Fruit fly (Drosophila melanogaster) whole organism, embryonic: ENCODE results near the gene CG9503.

Source experiments
- Adf1 ChIP-seq: fragments of 200-800 bp; sonication (Bioruptor generic); IDR thresholded peaks from 2 replicates; pipeline ENCODE4 v1.3.6; 2022; ENCODE audit warnings: missing biosample characterization, missing genetic modification characterization
- Atf3 ChIP-seq: fragments of 200-800 bp; sonication (Bioruptor generic); optimal IDR thresholded peaks from 3 replicates; lab custom pipeline; 2016; ENCODE audit warnings: missing biosample characterization, missing genetic modification characterization
- CG11504 ChIP-seq: fragments of 200-800 bp; sonication (Bioruptor generic); optimal IDR thresholded peaks from 3 replicates; lab custom pipeline; 2019; ENCODE audit warnings: missing biosample characterization, mild to moderate bottlenecking, missing genetic modification characterization, moderate library complexity
- CG11560 ChIP-seq: fragments of 200-800 bp; sonication (Bioruptor generic); IDR thresholded peaks from 3 replicates; pipeline ENCODE4 v1.3.6; 2022; ENCODE audit warnings: missing biosample characterization, missing genetic modification characterization
- CG14014 ChIP-seq: fragments of 200-800 bp; sonication (Bioruptor generic); IDR thresholded peaks from 2 replicates; pipeline ENCODE4 v1.3.6; 2022; ENCODE audit warnings: missing biosample characterization, missing genetic modification characterization
- CG14860 ChIP-seq: fragments of 200-800 bp; sonication (Bioruptor generic); IDR thresholded peaks from 3 replicates; pipeline ENCODE4 v1.3.6; 2022; ENCODE audit warnings: missing biosample characterization, missing genetic modification characterization; ENCODE audit not compliant: partially characterized antibody
- CG15269 ChIP-seq: fragments of 200-800 bp; sonication (Bioruptor generic); optimal IDR thresholded peaks from 2 replicates; lab custom pipeline; 2018; ENCODE audit warnings: missing biosample characterization, mild to moderate bottlenecking, missing genetic modification characterization, moderate library complexity
- CG15479 ChIP-seq: fragments of 200-800 bp; sonication (Bioruptor generic); optimal IDR thresholded peaks from 3 replicates; lab custom pipeline; 2019; ENCODE audit warnings: missing biosample characterization, mild to moderate bottlenecking, missing genetic modification characterization, moderate library complexity
- CG18011 ChIP-seq: fragments of 200-800 bp; sonication (Bioruptor generic); optimal IDR thresholded peaks from 2 replicates; lab custom pipeline; 2017; ENCODE audit warnings: missing biosample characterization, missing genetic modification characterization, mild to moderate bottlenecking, moderate library complexity, missing genotype
- CG1832 ChIP-seq: fragments of 200-800 bp; sonication (Bioruptor generic); optimal IDR thresholded peaks from 2 replicates; lab custom pipeline; 2017; ENCODE audit warnings: missing biosample characterization, mild to moderate bottlenecking, missing genetic modification characterization, inconsistent platforms
- CG2678 ChIP-seq: fragments of 200-800 bp; sonication (Bioruptor generic); optimal IDR thresholded peaks from 3 replicates; lab custom pipeline; 2019; ENCODE audit warnings: missing biosample characterization, mild to moderate bottlenecking, missing genetic modification characterization, moderate library complexity
- CG43689 ChIP-seq: fragments of 200-800 bp; sonication (Bioruptor generic); IDR thresholded peaks from 2 replicates; pipeline ENCODE4 v1.3.6; 2022; ENCODE audit warnings: missing biosample characterization, missing genetic modification characterization
- CG4424 ChIP-seq: fragments of 200-800 bp; sonication (Bioruptor generic); optimal IDR thresholded peaks from 3 replicates; lab custom pipeline; 2016; ENCODE audit warnings: missing biosample characterization, missing genetic modification characterization
- CG5180 ChIP-seq: fragments of 200-800 bp; sonication (Bioruptor generic); optimal IDR thresholded peaks from 3 replicates; lab custom pipeline; 2017; ENCODE audit warnings: missing biosample characterization, missing genetic modification characterization, mild to moderate bottlenecking, moderate library complexity, missing genetic modification reagents
- CG6272 ChIP-seq: fragments of 200-800 bp; sonication (Bioruptor generic); IDR thresholded peaks from 2 replicates; pipeline ENCODE4 v1.3.6; 2022; ENCODE audit warnings: missing biosample characterization, missing genetic modification characterization
- CG7357 ChIP-seq: fragments of 200-800 bp; sonication (Bioruptor generic); IDR thresholded peaks from 3 replicates; pipeline ENCODE4 v1.3.6; 2022; ENCODE audit warnings: missing biosample characterization, missing genetic modification characterization
- CG8478 ChIP-seq: fragments of >200 bp; optimal IDR thresholded peaks from 2 replicates; lab custom pipeline; 2018
- Dad ChIP-seq: fragments of 200-800 bp; sonication (Bioruptor generic); optimal IDR thresholded peaks from 3 replicates; lab custom pipeline; 2016; ENCODE audit warnings: missing biosample characterization, missing genetic modification characterization
- Drgx ChIP-seq: fragments of 200-800 bp; sonication (Bioruptor generic); IDR thresholded peaks from 2 replicates; pipeline ENCODE4 v1.3.6; 2022; ENCODE audit warnings: missing biosample characterization, missing genetic modification characterization
- HHEX ChIP-seq: fragments of 200-800 bp; sonication (Bioruptor generic); optimal IDR thresholded peaks from 3 replicates; lab custom pipeline; 2017; ENCODE audit warnings: missing biosample characterization, mild to moderate bottlenecking, missing genetic modification characterization, missing genetic modification reagents
- HLHmδ ChIP-seq: fragments of 200-800 bp; sonication (Bioruptor generic); optimal IDR thresholded peaks from 2 replicates; lab custom pipeline; 2018; ENCODE audit warnings: missing biosample characterization, mild to moderate bottlenecking, missing genetic modification characterization, moderate library complexity
- Hey ChIP-seq: fragments of 200-800 bp; sonication (Bioruptor generic); optimal IDR thresholded peaks from 3 replicates; lab custom pipeline; 2018; ENCODE audit warnings: missing biosample characterization, mild to moderate bottlenecking, missing genetic modification characterization
- Hr51 ChIP-seq, 2 experiments: fragments of 200-800 bp; sonication (Bioruptor generic); optimal IDR thresholded peaks; 2 replicates in 1 of 2; 3 replicates in 1 of 2; lab custom pipeline; 2016 to 2018; ENCODE audit warnings: missing biosample characterization in 2 of 2, missing genetic modification characterization in 2 of 2, mild to moderate bottlenecking in 1 of 2, moderate library complexity in 1 of 2
- Lpt ChIP-seq: fragments of >200 bp; optimal IDR thresholded peaks from 2 replicates; lab custom pipeline; 2018; ENCODE audit warnings: missing biosample characterization, missing genetic modification characterization
- Med ChIP-seq: fragments of 200-800 bp; sonication (Bioruptor generic); peaks from one replicate; lab custom pipeline; 2016; ENCODE audit warnings: missing biosample characterization, missing genetic modification characterization, mild to moderate bottlenecking, inconsistent platforms, moderate library complexity
- NK7.1 ChIP-seq: fragments of 200-800 bp; sonication (Bioruptor generic); optimal IDR thresholded peaks from 3 replicates; lab custom pipeline; 2016; ENCODE audit warnings: missing biosample characterization, missing genetic modification characterization
- Nf-YB ChIP-seq: fragments of 200-800 bp; sonication (Bioruptor generic); optimal IDR thresholded peaks from 3 replicates; lab custom pipeline; 2019; ENCODE audit warnings: missing biosample characterization, mild to moderate bottlenecking, missing genetic modification characterization, moderate library complexity
- Sox102F ChIP-seq: fragments of 200-800 bp; sonication (Bioruptor generic); optimal IDR thresholded peaks from 2 replicates; lab custom pipeline; 2018; ENCODE audit warnings: missing biosample characterization, mild to moderate bottlenecking, missing genetic modification characterization, moderate library complexity
- Stat92E ChIP-seq, 3 experiments: fragments of >200 bp in 2 of 3; fragments of 200-800 bp in 1 of 3; sonication (Bioruptor generic) in 1 of 3; optimal IDR thresholded peaks; 2 replicates each; lab custom pipeline; 2017 to 2019; ENCODE audit warnings: missing biosample characterization in 3 of 3, missing genetic modification characterization in 3 of 3, mild to moderate bottlenecking in 1 of 3, moderate library complexity in 1 of 3
- dmrt99B ChIP-seq: fragments of 200-800 bp; sonication (Bioruptor generic); optimal IDR thresholded peaks from 2 replicates; lab custom pipeline; 2018; ENCODE audit warnings: missing biosample characterization, mild to moderate bottlenecking, missing genetic modification characterization, moderate library complexity
- eve ChIP-seq, 2 experiments: fragments of >200 bp; optimal IDR thresholded peaks; 2 replicates each; lab custom pipeline; 2017; ENCODE audit warnings: missing biosample characterization in 2 of 2, missing genetic modification characterization in 2 of 2
- fd3F ChIP-seq: fragments of 200-800 bp; sonication (Bioruptor generic); optimal IDR thresholded peaks from 2 replicates; lab custom pipeline; 2018; ENCODE audit warnings: missing biosample characterization, mild to moderate bottlenecking, missing genetic modification characterization, moderate library complexity
- gem ChIP-seq: fragments of 200-800 bp; sonication (Bioruptor generic); optimal IDR thresholded peaks from 2 replicates; lab custom pipeline; 2019; ENCODE audit warnings: missing biosample characterization, mild to moderate bottlenecking, missing genetic modification characterization, moderate library complexity
- grau ChIP-seq: fragments of 200-800 bp; optimal IDR thresholded peaks from 3 replicates; lab custom pipeline; 2019; ENCODE audit warnings: missing biosample characterization, mild to moderate bottlenecking, missing genetic modification characterization, moderate library complexity
- gro ChIP-seq: fragments of 200-800 bp; sonication (Bioruptor generic); optimal IDR thresholded peaks from 2 replicates; lab custom pipeline; 2016; ENCODE audit warnings: missing biosample characterization, missing genetic modification characterization
- gt ChIP-seq: fragments of 200-800 bp; sonication (Bioruptor generic); IDR thresholded peaks from 2 replicates; pipeline ENCODE4 v1.3.6; 2022; ENCODE audit warnings: missing biosample characterization, missing genetic modification characterization
- hth ChIP-seq: fragments of >200 bp; optimal IDR thresholded peaks from 2 replicates; lab custom pipeline; 2017; ENCODE audit warnings: inconsistent platforms
- lbe ChIP-seq: fragments of 200-800 bp; sonication (Bioruptor generic); optimal IDR thresholded peaks from 2 replicates; lab custom pipeline; 2016; ENCODE audit warnings: missing biosample characterization, mild to moderate bottlenecking, missing genetic modification characterization
- odd ChIP-seq: fragments of 200-800 bp; sonication (Bioruptor generic); optimal IDR thresholded peaks from 2 replicates; lab custom pipeline; 2017; ENCODE audit warnings: missing biosample characterization, mild to moderate bottlenecking, missing genetic modification characterization
- otp ChIP-seq: fragments of 200-800 bp; sonication (Bioruptor generic); IDR thresholded peaks from 3 replicates; pipeline ENCODE4, ENCODE4 v1.3.6; 2022; ENCODE audit warnings: missing biosample characterization, missing genetic modification characterization
- pan ChIP-seq, 4 experiments: fragments of >200 bp in 3 of 4; fragments of 200-800 bp in 1 of 4; sonication (Bioruptor generic) in 1 of 4; optimal IDR thresholded peaks in 3 of 4; IDR thresholded peaks in 1 of 4; 2 replicates each; pipeline versions ENCODE4 v1.3.6 to Lab custom; 2017 to 2022; ENCODE audit warnings: missing biosample characterization in 2 of 4, missing genetic modification characterization in 2 of 4, mixed read lengths in 1 of 4
- peb ChIP-seq: fragments of 200-800 bp; sonication (Bioruptor generic); IDR thresholded peaks from 2 replicates; pipeline ENCODE4 v1.3.6; 2022; ENCODE audit warnings: missing biosample characterization, missing genetic modification characterization
- row ChIP-seq: fragments of 200-800 bp; sonication (Bioruptor generic); IDR thresholded peaks from 3 replicates; pipeline ENCODE4 v1.3.6; 2022; ENCODE audit warnings: missing biosample characterization, missing genetic modification characterization
- sens ChIP-seq: fragments of 200-800 bp; sonication (Bioruptor generic); peaks from one replicate; lab custom pipeline; 2016; ENCODE audit warnings: missing biosample characterization, missing genetic modification characterization
- slbo ChIP-seq: fragments of 200-800 bp; sonication (Bioruptor generic); IDR thresholded peaks from 2 replicates; pipeline ENCODE4 v1.3.6; 2022; ENCODE audit warnings: missing biosample characterization, missing genetic modification characterization
- trh ChIP-seq: fragments of 200-800 bp; sonication (Bioruptor generic); optimal IDR thresholded peaks from 2 replicates; lab custom pipeline; 2016; ENCODE audit warnings: missing biosample characterization, missing genetic modification characterization
- ttk ChIP-seq: fragments of 200-800 bp; sonication (Bioruptor generic); IDR thresholded peaks from 2 replicates; pipeline ENCODE4 v2.1.2; 2022; ENCODE audit warnings: missing biosample characterization, missing genetic modification characterization
- wor ChIP-seq: fragments of 200-800 bp; sonication (Bioruptor generic); IDR thresholded peaks from 2 replicates; pipeline ENCODE4 v1.3.6; 2022; ENCODE audit warnings: missing biosample characterization, missing genetic modification characterization

Gene CG9503

dm6 chrX:14897592-14897991, 25.7 kb downstream of the CG9503 start:
- TF ChIP-seq row (GFP tag; lab: Robert Waterston, UW) (peak; percentile 37; the same call in 2 of the 3 replicates), eve (GFP tag; optimal IDR thresholded peaks at IDR 0.05; lab: Kevin White, UChicago) (peak in 1 of 2 experiments; percentile 8), lbe (GFP tag; lab: Kevin White, UChicago) (no peak), ttk (GFP tag; lab: Robert Waterston, UW) (peak; percentile 8; the same call in 1 of the 2 replicates), wor (GFP tag; lab: Robert Waterston, UW) (no peak), grau (tag; lab: Kevin White, UChicago) (peak; percentile 58), Med (peak; percentile 1), Sox102F (GFP tag; lab: Kevin White, UChicago) (peak; percentile 13), CG15269 (tag; lab: Kevin White, UChicago) (peak; percentile 29), Hr51 (GFP tag; optimal IDR thresholded peaks at IDR 0.05; lab: Kevin White, UChicago) (peak in 1 of 2 experiments; percentile 38), Drgx (GFP tag; lab: Robert Waterston, UW) (peak; percentile 58; the same call in 1 of the 2 replicates), slbo (GFP tag; lab: Robert Waterston, UW) (peak; percentile 16; the same call in 1 of the 2 replicates), gem (tag; lab: Kevin White, UChicago) (peak; percentile 13), CG11504 (tag; lab: Kevin White, UChicago) (peak; percentile 31), CG4424 (GFP tag; lab: Kevin White, UChicago) (no peak), HLHmδ (no peak), Lpt (no peak), gt (GFP tag; lab: Robert Waterston, UW) (no peak), CG2678 (tag; lab: Kevin White, UChicago) (peak; percentile 38), CG1832 (GFP tag; lab: Kevin White, UChicago) (no peak)

DNA sequence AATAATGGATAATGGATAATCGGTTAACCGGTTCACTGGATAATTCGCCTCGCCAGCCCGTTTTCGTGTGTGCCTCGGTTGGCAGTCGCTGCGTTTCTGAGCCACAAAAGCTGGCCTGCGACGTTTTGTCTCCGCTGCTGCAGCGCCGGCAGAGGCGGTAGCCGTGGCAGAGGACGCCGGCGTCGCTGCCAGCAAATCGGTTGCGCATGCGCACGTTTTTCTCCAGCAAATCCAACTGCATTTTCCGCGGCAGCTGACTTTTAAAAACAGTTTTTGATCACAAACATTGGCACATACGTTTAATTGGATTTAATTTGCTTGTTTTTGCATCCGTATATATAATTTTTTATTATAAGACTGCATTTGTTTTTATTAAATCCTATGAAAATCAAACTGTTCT, 26.5 kb downstream of the CG9503 start, which contains the start of gene CG9514:
TSS of gene CG9514 (minus strand) at position 101 of the 400 bp plus-strand sequence.
- TF ChIP-seq fd3F (GFP tag; lab: Kevin White, UChicago) (no peak), NK7.1 (no peak), CG43689 (no peak), CG11560 (tag; lab: Robert Waterston, UW) (no peak), CG15479 (GFP tag; lab: Kevin White, UChicago) (no peak), Adf1 (peak; percentile 53), HHEX (GFP tag; lab: Kevin White, UChicago) (no peak)
- TF ChIP-seq, all 482 proteins: peak for 1

DNA sequence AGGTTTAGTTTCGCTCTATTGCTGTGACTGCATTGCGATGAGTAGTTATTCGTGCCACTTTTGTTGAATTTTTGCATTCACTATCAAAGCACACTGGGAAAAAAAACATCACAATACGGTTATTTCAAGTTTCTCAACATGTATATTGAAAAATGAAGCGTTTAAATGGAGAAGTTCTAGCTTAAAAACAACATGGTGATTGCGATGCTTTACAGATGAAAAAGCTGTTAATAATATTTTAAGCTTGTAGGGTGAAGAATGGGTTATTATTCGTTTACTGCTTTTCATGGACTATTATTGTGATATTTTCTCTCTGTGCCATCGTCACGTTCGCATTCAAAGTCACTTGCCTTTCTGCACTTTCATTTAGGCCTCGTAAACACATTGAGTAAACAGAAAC, 27.0 kb downstream of the CG9503 start:
- TF ChIP-seq Dad (GFP tag; lab: Kevin White, UChicago): no peak
- peak; percentile 3 for TF ChIP-seq dmrt99B (tag; lab: Kevin White, UChicago)
- TF ChIP-seq odd (GFP tag; lab: Kevin White, UChicago): no peak
- TF ChIP-seq Hey: no peak
- no peak for TF ChIP-seq CG14860 (GFP tag; lab: Robert Waterston, UW)
- no peak for TF ChIP-seq Atf3 (GFP tag; lab: Kevin White, UChicago)
- TF ChIP-seq trh (GFP tag; lab: Kevin White, UChicago): no peak
- no peak for TF ChIP-seq CG5180 (GFP tag; lab: Kevin White, UChicago)
- TF ChIP-seq CG18011: no peak
- no peak for TF ChIP-seq gro
- peak; percentile 16 for TF ChIP-seq gem (tag; lab: Kevin White, UChicago)
- no peak for TF ChIP-seq otp
- no peak for TF ChIP-seq Stat92E (GFP tag; optimal IDR thresholded peaks at IDR 0.05; lab: Kevin White, UChicago)
- peak; percentile 25 for TF ChIP-seq Sox102F (GFP tag; lab: Kevin White, UChicago)
- TF ChIP-seq CG14014 (GFP tag; lab: Robert Waterston, UW): no peak
- TF ChIP-seq CG7357: no peak
- peak; percentile 72 for TF ChIP-seq sens (GFP tag; lab: Kevin White, UChicago)
- no peak for TF ChIP-seq peb (GFP tag; lab: Robert Waterston, UW)
- TF ChIP-seq Nf-YB: no peak
- TF ChIP-seq CG8478: no peak
- TF ChIP-seq pan (optimal IDR thresholded peaks at IDR 0.05; lab: Kevin White, UChicago): no peak
- TF ChIP-seq pan (GFP tag; optimal IDR thresholded peaks at IDR 0.05 in 1 of 2, IDR thresholded peaks at IDR 0.05 in 1 of 2): no peak
- TF ChIP-seq hth: no peak
- TF ChIP-seq CG6272 (GFP tag; lab: Robert Waterston, UW): no peak
